Fruit fly (Drosophila melanogaster): Measurements from ENCODE around the gene osa.
A peak's percentile ranks its signal among the peaks of the same experiment; 100 is the strongest.

dm6 chr3R:17703691-17704537 lies 14.2 kb downstream of the osa start:
- TF ChIP-seq gl (tag; optimal IDR thresholded peaks at IDR 0.05), result peak; percentile 99
- peak; percentile 98 for TF ChIP-seq CG10348 (GFP tag; IDR thresholded peaks at IDR 0.05)
- TF ChIP-seq Pif1A (GFP tag; optimal IDR thresholded peaks at IDR 0.05), result peak; percentile 100

Measured in whole organism, pupa.